Fruit fly (Drosophila melanogaster) whole organism, prepupa: ENCODE results near the gene CG14655.
A peak's percentile ranks its signal among the peaks of the same experiment; 100 is the strongest.

Experiments
- CG11294 ChIP-seq: fragments of 200-800 bp; sonication (Bioruptor generic); IDR thresholded peaks from 2 replicates; pipeline ENCODE4 v1.3.6; 2022; ENCODE audit warnings: missing biosample characterization, missing genetic modification characterization
- svp ChIP-seq: fragments of 200-800 bp; sonication (Bioruptor generic); peaks from one replicate; lab custom pipeline; 2016; ENCODE audit warnings: missing biosample characterization, missing genetic modification characterization

CG14655 gene

dm6 chr3R:4728448-4728847 is 51.7 kb downstream of the CG14655 start:
- TF ChIP-seq svp (GFP tag; lab: Kevin White, UChicago) (peak; percentile 27), CG11294 (GFP tag; lab: Robert Waterston, UW) (no peak)
- TF ChIP-seq, all 60 proteins: peak for 1
